Worm (Caenorhabditis elegans) whole organism, early embryonic: ENCODE results near the gene pals-32.

Source experiments
- B0310.2 ChIP-seq: sonication (generic microtip); optimal IDR thresholded peaks from 2 replicates; lab custom pipeline; 2016; ENCODE audit warnings: mild to moderate bottlenecking, missing genetic modification characterization, missing compliant biosample characterization
- F13C5.2 ChIP-seq: sonication (generic microtip); optimal IDR thresholded peaks from 2 replicates; lab custom pipeline; 2017; ENCODE audit warnings: mild to moderate bottlenecking, missing genetic modification characterization, inconsistent platforms, missing compliant biosample characterization
- aly-1 ChIP-seq: sonication (generic microtip); optimal IDR thresholded peaks from 2 replicates; lab custom pipeline; 2016; ENCODE audit warnings: missing genetic modification characterization, missing compliant biosample characterization
- ama-1 ChIP-seq: fragments of 150-350 bp; optimal IDR thresholded peaks from 2 replicates; lab custom pipeline; 2014
- ceh-13 ChIP-seq: fragments of 200-800 bp; sonication (Bioruptor generic); optimal IDR thresholded peaks from 2 replicates; lab custom pipeline; 2018; ENCODE audit warnings: mild to moderate bottlenecking, missing genetic modification characterization, missing compliant biosample characterization
- ceh-36 ChIP-seq: sonication (generic microtip); optimal IDR thresholded peaks from 2 replicates; lab custom pipeline; 2016; ENCODE audit warnings: missing genetic modification characterization, inconsistent platforms, missing compliant biosample characterization
- ets-7 ChIP-seq: sonication (generic microtip); optimal IDR thresholded peaks from 2 replicates; lab custom pipeline; 2016; ENCODE audit warnings: missing genotype, missing genetic modification characterization, missing compliant biosample characterization
- flt-1 ChIP-seq: fragments of 200-800 bp; sonication (Bioruptor generic); IDR thresholded peaks from 2 replicates; pipeline ENCODE4 v1.3.6; 2022; ENCODE audit warnings: missing genetic modification characterization, missing compliant biosample characterization
- hmbx-1 ChIP-seq: sonication (generic microtip); optimal IDR thresholded peaks from 2 replicates; lab custom pipeline; 2016; ENCODE audit warnings: mild to moderate bottlenecking, missing genetic modification characterization, missing compliant biosample characterization
- hmg-4 ChIP-seq: fragments of 200-800 bp; sonication (Bioruptor generic); optimal IDR thresholded peaks from 2 replicates; lab custom pipeline; 2018; ENCODE audit warnings: mild to moderate bottlenecking, missing genetic modification characterization, missing compliant biosample characterization
- hnd-1 ChIP-seq: sonication (generic microtip); optimal IDR thresholded peaks from 2 replicates; lab custom pipeline; 2016; ENCODE audit warnings: missing genetic modification characterization, missing compliant biosample characterization
- pes-1 ChIP-seq: fragments of 200-800 bp; sonication (Bioruptor generic); IDR thresholded peaks from 2 replicates; pipeline ENCODE4 v1.3.6; 2022; ENCODE audit warnings: missing genetic modification reagents, missing genetic modification characterization, missing compliant biosample characterization
- scrt-1 ChIP-seq: fragments of 200-800 bp; sonication (Bioruptor generic); IDR thresholded peaks from 2 replicates; pipeline ENCODE4 v1.3.6; 2022; ENCODE audit warnings: missing genetic modification characterization, missing compliant biosample characterization
- sea-1 ChIP-seq: fragments of 200-800 bp; sonication (Bioruptor generic); conservative IDR thresholded peaks from 2 replicates; pipeline ENCODE4 v1.3.6; 2022; ENCODE audit warnings: missing genetic modification characterization, missing compliant biosample characterization
- tbx-11 ChIP-seq: fragments of 200-800 bp; sonication (Bioruptor generic); IDR thresholded peaks from 2 replicates; pipeline ENCODE4 v1.3.6; 2022; ENCODE audit warnings: missing genetic modification characterization, missing compliant biosample characterization
- tbx-37 ChIP-seq: fragments of 200-800 bp; sonication (Bioruptor generic); conservative IDR thresholded peaks from 2 replicates; pipeline ENCODE4 v1.3.6; 2022; ENCODE audit warnings: missing genetic modification reagents, missing genetic modification characterization, missing compliant biosample characterization
- tra-4 ChIP-seq: sonication (generic microtip); optimal IDR thresholded peaks from 2 replicates; lab custom pipeline; 2017; ENCODE audit warnings: missing genetic modification characterization, missing compliant biosample characterization

pals-32 gene

DNA sequence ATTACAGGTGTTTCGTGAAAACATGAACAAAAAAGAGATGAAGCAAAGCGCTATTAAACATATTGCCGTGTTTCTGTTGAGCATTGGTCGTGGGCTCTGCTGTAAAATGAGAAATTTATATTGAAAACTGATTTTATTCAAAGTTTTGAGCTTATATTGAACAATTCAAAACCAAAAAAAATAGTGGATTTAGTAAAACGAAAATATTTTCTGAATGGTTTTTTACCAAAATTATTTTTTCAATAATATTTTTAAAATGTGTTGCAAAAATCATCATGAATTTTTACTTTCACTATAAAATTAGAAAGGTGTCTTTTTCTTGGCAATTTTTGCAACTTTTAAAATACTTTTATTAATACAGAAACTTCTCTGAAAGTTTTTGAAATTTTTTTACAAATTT, 6.8 kb downstream of the pals-32 start, which contains the start of gene C31B8.7:
Gene C31B8.7 (minus strand): TSS at position 101 of the 400 bp plus-strand sequence.
- TF ChIP-seq flt-1 (GFP tag; lab: Robert Waterston, UW): no peak
- TF ChIP-seq tbx-11 (GFP tag; lab: Robert Waterston, UW): no peak
- no peak for TF ChIP-seq hmbx-1
- no peak for TF ChIP-seq ceh-13 (GFP tag; lab: Kevin White, UChicago)
- TF ChIP-seq B0310.2: no peak
- TF ChIP-seq aly-1 (tag; lab: Kevin White, UChicago): no peak

DNA sequence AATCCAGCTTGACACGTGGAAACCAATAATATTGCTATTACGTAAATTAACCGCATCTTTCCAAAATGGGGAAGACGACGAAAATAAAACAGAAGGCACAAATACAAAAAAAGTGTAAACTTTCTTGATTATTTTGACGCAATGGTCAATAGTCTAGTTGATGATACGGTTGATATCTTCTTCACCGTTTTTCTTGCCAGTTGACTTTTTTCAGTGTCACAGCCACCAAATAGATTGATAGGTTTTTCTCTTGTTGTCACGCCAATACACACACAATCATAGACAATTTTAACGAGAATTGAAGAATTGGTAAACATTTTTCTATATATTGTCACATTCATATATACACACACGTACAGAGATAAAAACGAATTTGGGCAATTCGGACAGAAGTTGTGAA, 13.1 kb downstream of the pals-32 start, which contains the start of gene zmp-3:
Gene zmp-3 (minus strand): TSS at position 101 of the 400 bp plus-strand sequence.
- TF ChIP-seq scrt-1 (no peak), hnd-1 (tag; lab: Kevin White, UChicago) (no peak), ceh-13 (GFP tag; lab: Kevin White, UChicago) (no peak), ets-7 (tag; lab: Kevin White, UChicago) (no peak), sea-1 (GFP tag; lab: Robert Waterston, UW) (no peak)

DNA sequence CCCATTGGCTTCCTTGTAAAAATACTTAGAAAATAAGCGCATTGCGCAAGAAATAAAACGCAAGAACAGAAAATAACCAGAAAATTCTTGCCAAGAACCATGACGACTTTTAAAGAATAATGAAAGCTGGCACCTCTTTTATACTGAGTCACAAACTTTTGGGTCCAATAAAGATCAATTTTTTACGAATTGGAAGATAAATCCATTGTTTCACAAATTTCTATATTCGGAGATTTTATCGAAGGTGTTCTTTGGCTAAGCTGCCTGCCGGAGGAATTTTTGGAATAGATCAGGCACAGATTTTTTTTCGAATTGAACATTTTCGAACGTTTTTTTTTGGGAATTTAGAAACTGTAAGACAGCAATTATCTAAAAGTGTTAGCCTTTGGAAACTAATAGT, 16.5 kb downstream of the pals-32 start, which contains the start of gene C31B8.9:
Gene C31B8.9 (minus strand): TSS at position 101 of the 400 bp plus-strand sequence.
- no peak for TF ChIP-seq ets-7 (tag; lab: Kevin White, UChicago)
- no peak for TF ChIP-seq scrt-1
- TF ChIP-seq tra-4 (tag; lab: Kevin White, UChicago): no peak
- no peak for TF ChIP-seq pes-1 (GFP tag; lab: Robert Waterston, UW)
- no peak for TF ChIP-seq hnd-1 (tag; lab: Kevin White, UChicago)
- TF ChIP-seq tbx-37 (GFP tag; lab: Robert Waterston, UW): no peak
- TF ChIP-seq flt-1 (GFP tag; lab: Robert Waterston, UW): no peak
- no peak for TF ChIP-seq ama-1
- no peak for TF ChIP-seq aly-1 (tag; lab: Kevin White, UChicago)
- TF ChIP-seq F13C5.2 (tag; lab: Kevin White, UChicago): no peak
- no peak for TF ChIP-seq hmbx-1
- no peak for TF ChIP-seq tbx-11 (GFP tag; lab: Robert Waterston, UW)
- no peak for TF ChIP-seq B0310.2
- TF ChIP-seq ceh-36: no peak

DNA sequence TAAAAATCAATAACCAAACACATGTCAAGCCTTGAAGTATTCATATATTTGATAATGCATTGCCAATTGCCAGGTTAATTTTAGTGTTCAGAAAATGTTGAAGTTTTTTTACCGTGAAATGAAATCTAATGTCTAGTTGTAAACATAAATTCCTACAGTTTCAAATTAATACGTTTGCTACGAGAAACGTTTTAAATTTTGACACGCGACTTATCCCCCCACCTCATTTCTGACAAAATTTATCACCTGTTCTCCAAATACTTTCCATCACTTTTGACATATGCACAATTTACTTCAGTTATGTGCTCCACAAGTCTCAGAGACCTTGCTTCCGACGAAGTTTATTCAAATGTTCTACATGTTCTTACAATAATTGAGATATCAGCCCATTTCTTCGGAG, 17.5 kb downstream of the pals-32 start, which contains the start of gene srh-146:
Gene srh-146 (plus strand): TSS at position 301 of the 400 bp plus-strand sequence.
- TF ChIP-seq hmbx-1: no peak
- no peak for TF ChIP-seq tra-4 (tag; lab: Kevin White, UChicago)
- no peak for TF ChIP-seq tbx-11 (GFP tag; lab: Robert Waterston, UW)
- TF ChIP-seq aly-1 (tag; lab: Kevin White, UChicago): no peak
- TF ChIP-seq flt-1 (GFP tag; lab: Robert Waterston, UW): no peak

DNA sequence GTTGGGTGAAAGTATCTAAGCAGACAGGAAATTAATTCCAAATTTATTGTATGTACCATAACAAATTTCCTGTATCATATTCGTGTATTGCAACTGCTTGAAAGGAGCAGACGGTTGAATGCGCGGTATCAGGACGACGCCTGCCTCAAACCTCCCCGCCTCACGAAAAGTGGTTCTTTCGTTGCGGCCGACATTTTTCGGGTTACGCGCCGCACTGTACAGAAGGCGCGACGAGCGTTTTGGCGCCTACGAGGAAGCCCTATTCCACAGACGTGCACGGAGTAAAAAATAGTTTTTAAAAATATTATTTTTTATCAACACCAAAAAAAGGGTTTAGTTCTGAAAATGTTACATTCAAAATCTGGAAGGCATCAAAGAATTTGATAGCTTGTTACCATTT, 23.7 kb downstream of the pals-32 start:
- TF ChIP-seq hmbx-1: no peak
- TF ChIP-seq ceh-13 (GFP tag; lab: Kevin White, UChicago): no peak
- no peak for TF ChIP-seq ama-1
- no peak for TF ChIP-seq ets-7 (tag; lab: Kevin White, UChicago)
- TF ChIP-seq flt-1 (GFP tag; lab: Robert Waterston, UW): no peak
- TF ChIP-seq aly-1 (tag; lab: Kevin White, UChicago): no peak
- TF ChIP-seq F13C5.2 (tag; lab: Kevin White, UChicago): no peak
- TF ChIP-seq pes-1 (GFP tag; lab: Robert Waterston, UW): no peak
- TF ChIP-seq hnd-1 (tag; lab: Kevin White, UChicago): no peak

DNA sequence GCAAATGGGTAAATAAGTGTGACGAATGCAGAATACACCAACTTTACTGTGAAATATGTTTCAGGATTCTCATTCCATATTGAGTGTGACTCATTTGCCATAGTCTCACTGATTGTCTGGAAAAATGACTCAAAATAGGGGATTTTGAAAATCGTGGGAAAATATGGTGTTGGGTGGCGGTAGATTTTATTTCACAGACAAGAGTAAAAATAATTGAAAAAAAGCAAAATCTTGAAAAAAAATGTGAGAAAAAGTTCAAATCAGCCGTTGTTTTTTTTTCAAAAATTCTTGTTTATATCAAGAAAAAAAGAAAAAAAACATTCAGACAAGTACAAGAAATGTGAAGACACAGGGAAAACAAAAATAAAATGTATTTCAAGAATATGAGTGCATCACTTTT, 26.2 kb downstream of the pals-32 start, which contains the start of gene srh-38:
Gene srh-38 (minus strand): TSS at position 101 of the 400 bp plus-strand sequence.
- TF ChIP-seq ceh-36 (no peak), ceh-13 (GFP tag; lab: Kevin White, UChicago) (no peak), ama-1 (no peak), ets-7 (tag; lab: Kevin White, UChicago) (no peak), tbx-11 (GFP tag; lab: Robert Waterston, UW) (no peak), scrt-1 (no peak), tra-4 (tag; lab: Kevin White, UChicago) (no peak), B0310.2 (no peak), hmg-4 (GFP tag; lab: Kevin White, UChicago) (no peak), aly-1 (tag; lab: Kevin White, UChicago) (no peak), F13C5.2 (tag; lab: Kevin White, UChicago) (no peak)

DNA sequence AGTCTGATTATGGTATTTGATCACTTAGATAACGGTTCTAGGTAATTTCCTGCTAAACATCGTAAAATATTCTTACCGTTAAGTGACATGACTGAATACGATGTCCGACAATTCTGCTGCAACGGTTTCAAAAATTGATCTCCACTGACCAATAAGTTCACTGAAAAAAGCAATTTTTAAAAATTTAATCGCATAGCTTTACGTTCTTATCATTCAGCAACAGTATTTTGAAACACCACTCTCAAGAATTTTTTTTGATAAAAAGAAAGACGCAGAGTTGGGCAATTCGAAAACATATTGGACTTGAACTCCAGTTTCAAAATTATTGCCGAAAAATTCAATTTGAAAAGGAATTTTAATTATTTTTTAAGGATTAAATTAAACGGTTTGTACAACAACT, 31.1 kb downstream of the pals-32 start, which contains the start of gene C31B8.12:
Gene C31B8.12 (minus strand): TSS at position 101 of the 400 bp plus-strand sequence.
- TF ChIP-seq ama-1 (no peak), scrt-1 (no peak), hnd-1 (tag; lab: Kevin White, UChicago) (no peak), tbx-37 (GFP tag; lab: Robert Waterston, UW) (no peak), aly-1 (tag; lab: Kevin White, UChicago) (no peak)

DNA sequence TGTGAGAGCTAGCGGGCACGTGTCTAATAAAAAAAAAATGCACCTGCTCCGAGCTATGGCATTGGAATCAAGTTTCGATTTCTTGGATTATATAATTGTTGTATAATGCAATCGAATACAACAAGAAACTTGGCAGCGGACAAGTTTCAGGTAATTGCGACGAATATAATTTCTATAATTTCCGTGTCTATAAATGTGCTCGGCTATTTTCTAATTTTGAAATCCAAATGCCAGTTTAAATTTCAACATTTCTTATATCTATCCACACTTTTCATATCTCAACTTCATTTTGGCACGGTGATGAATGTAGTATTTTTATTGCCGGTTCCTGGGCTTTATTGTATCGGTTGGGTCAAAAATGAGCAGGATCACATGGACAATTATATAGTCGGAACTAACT, 33.3 kb downstream of the pals-32 start, which contains the start of gene C31B8.16:
Gene C31B8.16 (plus strand): TSS at position 301 of the 400 bp plus-strand sequence.
- no peak for TF ChIP-seq ceh-36
- TF ChIP-seq tbx-11 (GFP tag; lab: Robert Waterston, UW): no peak
- TF ChIP-seq pes-1 (GFP tag; lab: Robert Waterston, UW): no peak
- no peak for TF ChIP-seq hmbx-1
- no peak for TF ChIP-seq B0310.2
- TF ChIP-seq ceh-13 (GFP tag; lab: Kevin White, UChicago): no peak
- no peak for TF ChIP-seq aly-1 (tag; lab: Kevin White, UChicago)
- no peak for TF ChIP-seq hnd-1 (tag; lab: Kevin White, UChicago)
- TF ChIP-seq tbx-37 (GFP tag; lab: Robert Waterston, UW): no peak
- TF ChIP-seq ets-7 (tag; lab: Kevin White, UChicago): no peak
- TF ChIP-seq ama-1: no peak
- TF ChIP-seq tra-4 (tag; lab: Kevin White, UChicago): no peak
